Fruit fly (Drosophila melanogaster) whole organism, pupa: Measurements from ENCODE around the gene ple.

Experiments
- CG10348 ChIP-seq: fragments of 200-800 bp; sonication (Bioruptor generic); IDR thresholded peaks from 2 replicates; pipeline ENCODE4 v1.3.6; 2022; ENCODE audit warnings: missing biosample characterization, missing genetic modification characterization
- CG12605 ChIP-seq: fragments of 200-800 bp; sonication (Bioruptor generic); IDR thresholded peaks from 2 replicates; pipeline ENCODE4 v1.3.6; 2022; ENCODE audit warnings: missing biosample characterization, missing genetic modification characterization
- CG14655 ChIP-seq: fragments of 200-800 bp; sonication (Bioruptor generic); optimal IDR thresholded peaks from 3 replicates; lab custom pipeline; 2017; ENCODE audit warnings: mild to moderate bottlenecking, missing biosample characterization, missing genetic modification reagents, missing genetic modification characterization
- CG17806 ChIP-seq: fragments of 200-800 bp; sonication (Bioruptor generic); optimal IDR thresholded peaks from 2 replicates; lab custom pipeline; 2018; ENCODE audit warnings: missing biosample characterization, mild to moderate bottlenecking, missing genetic modification characterization, moderate library complexity
- CG32121 ChIP-seq: fragments of 200-800 bp; sonication (Bioruptor generic); IDR thresholded peaks from 2 replicates; pipeline ENCODE4 v1.3.6; 2022; ENCODE audit warnings: missing biosample characterization, missing genetic modification characterization
- CG34367 ChIP-seq: fragments of 200-800 bp; sonication (Bioruptor generic); optimal IDR thresholded peaks from 2 replicates; lab custom pipeline; 2018; ENCODE audit warnings: missing biosample characterization, mild to moderate bottlenecking, missing genetic modification characterization
- CG8159 ChIP-seq: fragments of 200-800 bp; sonication (Bioruptor generic); optimal IDR thresholded peaks from 3 replicates; lab custom pipeline; 2018; ENCODE audit warnings: missing biosample characterization, mild to moderate bottlenecking, missing genetic modification characterization, moderate library complexity
- CG8301 ChIP-seq: fragments of 200-800 bp; sonication (Bioruptor generic); optimal IDR thresholded peaks from 2 replicates; lab custom pipeline; 2018; ENCODE audit warnings: missing biosample characterization, mild to moderate bottlenecking, missing genetic modification characterization
- Pif1A ChIP-seq: fragments of 200-800 bp; sonication (Bioruptor generic); optimal IDR thresholded peaks from 3 replicates; lab custom pipeline; 2016; ENCODE audit warnings: missing biosample characterization, missing genetic modification characterization
- fd96Ca ChIP-seq: fragments of 200-800 bp; sonication (Bioruptor generic); IDR thresholded peaks from 3 replicates; pipeline ENCODE4 v1.3.6; 2022; ENCODE audit warnings: missing biosample characterization, missing genetic modification characterization
- gl ChIP-seq: fragments of 200-800 bp; sonication (Bioruptor generic); optimal IDR thresholded peaks from 2 replicates; lab custom pipeline; 2018; ENCODE audit warnings: missing biosample characterization, mild to moderate bottlenecking, missing genetic modification characterization
- rn ChIP-seq: fragments of 200-800 bp; sonication (Bioruptor generic); IDR thresholded peaks from 2 replicates; pipeline ENCODE4 v1.3.6; 2022; ENCODE audit warnings: missing biosample characterization, missing genetic modification characterization

DNA sequence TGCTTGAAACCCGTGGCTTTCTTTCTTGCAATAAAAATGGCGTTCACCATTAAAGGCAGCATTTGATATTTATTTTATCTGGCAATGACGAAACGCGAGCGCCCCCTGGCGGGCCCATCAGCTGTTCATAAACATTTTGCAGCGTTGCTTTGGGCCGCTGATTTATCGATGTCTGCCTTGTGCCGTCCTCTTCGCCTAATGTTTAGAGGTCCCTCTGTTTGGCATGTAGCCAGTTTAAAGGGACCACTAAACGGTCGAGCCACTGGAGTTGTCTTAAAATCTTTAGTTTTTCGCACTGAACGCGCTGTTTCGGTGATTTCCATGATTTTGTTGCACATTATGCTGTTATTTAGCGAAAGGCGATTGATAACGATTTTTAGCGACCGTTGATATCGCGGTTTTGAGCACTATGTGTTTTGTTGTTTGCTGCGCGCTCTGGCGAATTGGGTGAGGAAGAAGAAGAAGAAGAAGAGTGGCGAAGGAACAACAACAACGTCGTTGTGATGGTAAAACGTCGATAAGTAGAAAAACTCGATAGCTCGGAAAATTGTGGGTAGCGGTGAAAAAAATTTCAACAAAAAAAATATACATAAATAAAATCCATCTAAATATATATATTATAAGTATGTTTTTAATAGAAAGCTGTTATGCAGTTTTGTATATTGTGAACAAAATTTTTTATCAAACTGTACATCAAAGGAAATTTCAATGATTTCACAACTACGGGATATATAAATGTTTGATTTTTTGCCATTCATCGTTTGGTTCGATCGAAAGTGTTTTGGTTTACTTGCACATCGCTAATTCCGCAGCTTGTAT lies 33.2 kb upstream of the ple start, which contains the start of the genes velo and Sbds:
- no peak for TF ChIP-seq CG8159 (tag; lab: Kevin White, UChicago)
- TF ChIP-seq CG14655 = no peak
- no peak for TF ChIP-seq fd96Ca (GFP tag; lab: Robert Waterston, UW)
- no peak for TF ChIP-seq CG8301 (tag; lab: Kevin White, UChicago)
- TF ChIP-seq CG17806 (tag; lab: Kevin White, UChicago) = no peak
- TF ChIP-seq gl (tag; lab: Kevin White, UChicago) = no peak
- TF ChIP-seq rn (GFP tag; lab: Robert Waterston, UW) = no peak
- no peak for TF ChIP-seq CG10348 (GFP tag; lab: Robert Waterston, UW)
- TF ChIP-seq CG34367 (tag; lab: Kevin White, UChicago) = no peak
- TF ChIP-seq Pif1A (GFP tag; lab: Kevin White, UChicago) = no peak
- TF ChIP-seq CG32121 (GFP tag; lab: Robert Waterston, UW) = no peak
- no peak for TF ChIP-seq CG12605 (GFP tag; lab: Robert Waterston, UW)
